Fruit fly (Drosophila melanogaster): ENCODE measurements around the gene eIF5B.

Gene eIF5B

DNA sequence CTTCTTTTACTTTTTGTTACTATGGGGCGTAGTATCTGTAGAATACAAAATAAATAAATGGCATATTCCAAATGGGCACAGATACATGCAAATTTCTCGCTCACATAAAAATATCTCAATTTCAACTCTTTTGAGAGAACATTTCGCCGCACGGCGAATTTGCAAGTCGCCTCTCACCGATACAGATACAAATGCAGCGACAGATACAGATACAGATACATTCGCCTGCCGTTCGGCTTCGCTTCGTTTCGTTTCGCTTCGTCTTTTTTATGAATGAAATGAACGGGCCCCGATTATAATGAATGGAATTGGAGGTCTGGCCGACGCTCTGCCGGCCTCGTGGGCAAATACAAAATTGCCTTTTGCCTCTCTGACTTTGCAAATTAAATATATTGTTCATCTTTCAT, 40.5 kb downstream of the eIF5B start (continued):
- TF ChIP-seq schlank (tag; optimal IDR thresholded peaks at IDR 0.05) = no peak
- no peak; the same call in 1 of the 2 replicates for TF ChIP-seq Bgb (GFP tag; IDR thresholded peaks at IDR 0.05; ENCODE audit: partially characterized antibody)
- TF ChIP-seq CG7745 (tag; optimal IDR thresholded peaks at IDR 0.05) = no peak
- no peak for TF ChIP-seq stc (GFP tag; IDR thresholded peaks at IDR 0.05)
- TF ChIP-seq CoRest (tag; optimal IDR thresholded peaks at IDR 0.05) = no peak
- TF ChIP-seq Atf6 (GFP tag; IDR thresholded peaks at IDR 0.05) = 0 out of 2 replicates have a peak, but pooled peaks have one; percentile 16
- TF ChIP-seq CG4707 (GFP tag; optimal IDR thresholded peaks at IDR 0.05) = no peak
- TF ChIP-seq cg (GFP tag; optimal IDR thresholded peaks at IDR 0.05) = peak; percentile 92
- TF ChIP-seq Spps (tag; optimal IDR thresholded peaks at IDR 0.05) = no peak
- TF ChIP-seq salm (tag; optimal IDR thresholded peaks at IDR 0.05) = no peak

dm6 chr3L:3419369-3420232, 41.2 kb downstream of the eIF5B start:
- TF ChIP-seq pfk (GFP tag; optimal IDR thresholded peaks at IDR 0.05) (no peak), CG12769 (tag; optimal IDR thresholded peaks at IDR 0.05) (no peak), exex (tag; optimal IDR thresholded peaks at IDR 0.05) (no peak), CG17361 (GFP tag; IDR thresholded peaks at IDR 0.05) (no peak; the same call in 2 of the 3 replicates), dysf (GFP tag; IDR thresholded peaks at IDR 0.05) (no peak), CG12942 (GFP tag; optimal IDR thresholded peaks at IDR 0.05) (no peak), CG2120 (GFP tag; optimal IDR thresholded peaks at IDR 0.05) (peak; percentile 2), B-H1 (GFP tag; IDR thresholded peaks at IDR 0.05) (no peak), CG6689 (GFP tag; IDR thresholded peaks at IDR 0.05) (0 out of 2 replicates have a peak, but pooled peaks have one; percentile 12), ranshi (GFP tag; IDR thresholded peaks at IDR 0.05) (no peak), gt (GFP tag; IDR thresholded peaks at IDR 0.05) (no peak), Neu2 (GFP tag; optimal IDR thresholded peaks at IDR 0.05; ENCODE audit: borderline replicate concordance) (no peak), dmrt11E (tag; optimal IDR thresholded peaks at IDR 0.05) (no peak), CG3163 (GFP tag; optimal IDR thresholded peaks at IDR 0.05) (no peak), CG1233 (GFP tag; optimal IDR thresholded peaks at IDR 0.05) (no peak), psq (GFP tag; optimal IDR thresholded peaks at IDR 0.05) (no peak), al (GFP tag; IDR thresholded peaks at IDR 0.05) (no peak), CG12219 (GFP tag; optimal IDR thresholded peaks at IDR 0.05) (no peak), tgo (GFP tag; IDR thresholded peaks at IDR 0.05) (0 out of 3 replicates have a peak, but pooled peaks have one; percentile 32), CG6813 (GFP tag; optimal IDR thresholded peaks at IDR 0.05) (no peak), chn (GFP tag; optimal IDR thresholded peaks at IDR 0.05) (no peak), da (GFP tag; optimal IDR thresholded peaks at IDR 0.05) (no peak), Sry-δ (GFP tag; optimal IDR thresholded peaks at IDR 0.05) (no peak), Gug (GFP tag; IDR thresholded peaks at IDR 0.05) (no peak), CG9609 (GFP tag; optimal IDR thresholded peaks at IDR 0.05) (peak; percentile 0), YL-1 (GFP tag; optimal IDR thresholded peaks at IDR 0.05) (no peak), CG6791 (GFP tag; IDR thresholded peaks at IDR 0.05; ENCODE audit: partially characterized antibody) (no peak), row (GFP tag; IDR thresholded peaks at IDR 0.05) (0 out of 3 replicates have a peak, but pooled peaks have one; percentile 26), BtbVII (GFP tag; optimal IDR thresholded peaks at IDR 0.05) (no peak), CG10209 (GFP tag; optimal IDR thresholded peaks at IDR 0.05) (no peak), Aef1 (GFP tag; IDR thresholded peaks at IDR 0.05) (0 out of 3 replicates have a peak, but pooled peaks have one; percentile 11), chm (GFP tag; IDR thresholded peaks at IDR 0.05) (no peak; the same call in 1 of the 2 replicates), CG9817 (tag; optimal IDR thresholded peaks at IDR 0.05) (no peak), gem (tag; optimal IDR thresholded peaks at IDR 0.05) (peak; percentile 18), CG15011 (GFP tag; optimal IDR thresholded peaks at IDR 0.05) (no peak), CG17612 (GFP tag; IDR thresholded peaks at IDR 0.05) (no peak), CG10565 (GFP tag; optimal IDR thresholded peaks at IDR 0.05) (no peak), PHDP (tag; optimal IDR thresholded peaks at IDR 0.05) (no peak)
